Fruit fly (Drosophila melanogaster) whole organism, pupa: ENCODE measurements around the gene DIP1.

ENCODE experiments used
- CG10348 ChIP-seq: fragments of 200-800 bp; sonication (Bioruptor generic); IDR thresholded peaks from 2 replicates; pipeline ENCODE4 v1.3.6; 2022; ENCODE audit warnings: missing biosample characterization, missing genetic modification characterization
- CG12605 ChIP-seq: fragments of 200-800 bp; sonication (Bioruptor generic); IDR thresholded peaks from 2 replicates; pipeline ENCODE4 v1.3.6; 2022; ENCODE audit warnings: missing biosample characterization, missing genetic modification characterization
- CG13204 ChIP-seq: fragments of 200-800 bp; sonication (Bioruptor generic); optimal IDR thresholded peaks from 2 replicates; lab custom pipeline; 2018; ENCODE audit warnings: missing biosample characterization, mild to moderate bottlenecking, missing genetic modification characterization, moderate library complexity
- CG14655 ChIP-seq: fragments of 200-800 bp; sonication (Bioruptor generic); optimal IDR thresholded peaks from 3 replicates; lab custom pipeline; 2017; ENCODE audit warnings: mild to moderate bottlenecking, missing biosample characterization, missing genetic modification reagents, missing genetic modification characterization
- CG15710 ChIP-seq: fragments of 200-800 bp; sonication (Bioruptor generic); optimal IDR thresholded peaks from 2 replicates; lab custom pipeline; 2018; ENCODE audit warnings: missing biosample characterization, mild to moderate bottlenecking, missing genetic modification characterization, moderate library complexity
- CG17806 ChIP-seq: fragments of 200-800 bp; sonication (Bioruptor generic); optimal IDR thresholded peaks from 2 replicates; lab custom pipeline; 2018; ENCODE audit warnings: missing biosample characterization, mild to moderate bottlenecking, missing genetic modification characterization, moderate library complexity
- CG32121 ChIP-seq: fragments of 200-800 bp; sonication (Bioruptor generic); IDR thresholded peaks from 2 replicates; pipeline ENCODE4 v1.3.6; 2022; ENCODE audit warnings: missing biosample characterization, missing genetic modification characterization
- CG34367 ChIP-seq: fragments of 200-800 bp; sonication (Bioruptor generic); optimal IDR thresholded peaks from 2 replicates; lab custom pipeline; 2018; ENCODE audit warnings: missing biosample characterization, mild to moderate bottlenecking, missing genetic modification characterization
- CG4496 ChIP-seq: fragments of 200-800 bp; sonication (Bioruptor generic); IDR thresholded peaks from 3 replicates; pipeline ENCODE4 v1.3.6; 2022; ENCODE audit warnings: missing biosample characterization, missing genetic modification characterization
- CG8159 ChIP-seq: fragments of 200-800 bp; sonication (Bioruptor generic); optimal IDR thresholded peaks from 3 replicates; lab custom pipeline; 2018; ENCODE audit warnings: missing biosample characterization, mild to moderate bottlenecking, missing genetic modification characterization, moderate library complexity
- CG8301 ChIP-seq: fragments of 200-800 bp; sonication (Bioruptor generic); optimal IDR thresholded peaks from 2 replicates; lab custom pipeline; 2018; ENCODE audit warnings: missing biosample characterization, mild to moderate bottlenecking, missing genetic modification characterization
- CG9948 ChIP-seq: fragments of 200-800 bp; sonication (Bioruptor generic); optimal IDR thresholded peaks from 2 replicates; lab custom pipeline; 2018; ENCODE audit warnings: missing biosample characterization, mild to moderate bottlenecking, missing genetic modification characterization, moderate library complexity
- D1 ChIP-seq: fragments of 200-800 bp; sonication (Bioruptor generic); optimal IDR thresholded peaks from 2 replicates; lab custom pipeline; 2018; ENCODE audit warnings: missing biosample characterization, mild to moderate bottlenecking, missing genetic modification characterization, moderate library complexity
- EcR ChIP-seq: fragments of 200-800 bp; sonication (Bioruptor generic); optimal IDR thresholded peaks from 3 replicates; lab custom pipeline; 2019; ENCODE audit warnings: missing biosample characterization, missing genetic modification characterization, mild to moderate bottlenecking, moderate library complexity, missing genetic modification reagents
- Ets98B ChIP-seq: fragments of 200-800 bp; sonication (Bioruptor generic); IDR thresholded peaks from 2 replicates; pipeline ENCODE4 v1.3.6; 2022; ENCODE audit warnings: missing biosample characterization, missing genetic modification characterization
- Pif1A ChIP-seq: fragments of 200-800 bp; sonication (Bioruptor generic); optimal IDR thresholded peaks from 3 replicates; lab custom pipeline; 2016; ENCODE audit warnings: missing biosample characterization, missing genetic modification characterization
- Pif1B ChIP-seq: fragments of 200-800 bp; sonication (Bioruptor generic); optimal IDR thresholded peaks from 3 replicates; lab custom pipeline; 2016; ENCODE audit warnings: missing biosample characterization, missing genetic modification characterization
- Snoo ChIP-seq: fragments of 200-800 bp; sonication (Bioruptor generic); optimal IDR thresholded peaks from 3 replicates; lab custom pipeline; 2017; ENCODE audit warnings: missing biosample characterization, mild to moderate bottlenecking, missing genetic modification characterization, inconsistent platforms
- fd96Ca ChIP-seq: fragments of 200-800 bp; sonication (Bioruptor generic); IDR thresholded peaks from 3 replicates; pipeline ENCODE4 v1.3.6; 2022; ENCODE audit warnings: missing biosample characterization, missing genetic modification characterization
- gl ChIP-seq: fragments of 200-800 bp; sonication (Bioruptor generic); optimal IDR thresholded peaks from 2 replicates; lab custom pipeline; 2018; ENCODE audit warnings: missing biosample characterization, mild to moderate bottlenecking, missing genetic modification characterization
- rn ChIP-seq: fragments of 200-800 bp; sonication (Bioruptor generic); IDR thresholded peaks from 2 replicates; pipeline ENCODE4 v1.3.6; 2022; ENCODE audit warnings: missing biosample characterization, missing genetic modification characterization

Gene DIP1

DNA sequence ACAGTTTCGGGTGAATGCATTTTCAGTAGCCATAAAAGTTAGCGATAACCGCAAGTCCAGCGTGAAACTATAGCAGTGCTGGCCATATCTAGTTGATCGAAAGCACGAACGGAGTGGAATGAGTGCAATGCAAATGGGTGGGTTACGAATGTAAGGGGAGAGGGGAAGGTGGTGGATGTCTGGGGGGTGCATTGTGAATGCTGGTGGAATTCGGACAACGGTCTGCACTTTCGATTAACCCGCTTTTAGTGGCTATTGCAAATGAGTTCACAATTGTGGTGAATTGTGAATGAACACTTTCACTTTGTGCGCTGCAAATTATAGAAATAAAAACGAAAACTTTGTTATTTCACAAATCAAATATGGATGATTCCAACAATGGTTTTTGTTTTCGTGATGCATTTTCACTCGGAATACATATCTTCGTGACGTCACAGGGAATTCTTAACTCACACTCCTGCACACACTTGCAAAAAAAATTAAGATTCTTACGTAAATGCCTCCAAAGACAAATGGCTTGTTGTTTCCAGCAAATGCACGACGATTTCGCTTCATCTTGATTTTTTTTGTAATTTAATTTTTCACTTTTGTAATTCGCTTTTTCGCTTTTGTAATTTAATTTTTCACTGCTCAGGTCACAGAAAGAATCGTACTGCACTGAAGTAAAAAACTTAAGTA lies at the start of gene DIP1:
Gene DIP1 (minus strand): TSS at position 667 of the 678 bp plus-strand sequence.
- TF ChIP-seq D1 (tag; lab: Kevin White, UChicago) = peak; percentile 9
- TF ChIP-seq gl (tag; lab: Kevin White, UChicago) = no peak
- TF ChIP-seq CG4496 (GFP tag; lab: Robert Waterston, UW) = no peak; the same call in 2 of the 3 replicates
- TF ChIP-seq CG8301 (tag; lab: Kevin White, UChicago) = peak; percentile 53
- TF ChIP-seq rn = no peak
- peak; percentile 60 for TF ChIP-seq CG32121
- peak; percentile 74 for TF ChIP-seq Pif1A
- TF ChIP-seq CG34367 = peak; percentile 39
- peak; percentile 50 for TF ChIP-seq Snoo (tag; lab: Kevin White, UChicago)
- no peak for TF ChIP-seq CG13204
- peak; percentile 58 for TF ChIP-seq Ets98B (GFP tag; lab: Robert Waterston, UW)
- TF ChIP-seq CG8159 (tag; lab: Kevin White, UChicago) = peak; percentile 44
- no peak for TF ChIP-seq CG10348 (GFP tag; lab: Robert Waterston, UW)
- TF ChIP-seq CG15710 = peak; percentile 40
- TF ChIP-seq fd96Ca (GFP tag; lab: Robert Waterston, UW) = no peak; the same call in 2 of the 3 replicates
- TF ChIP-seq CG17806 (tag; lab: Kevin White, UChicago) = peak; percentile 72
- peak; percentile 22 for TF ChIP-seq EcR (GFP tag; lab: Kevin White, UChicago)
- TF ChIP-seq CG9948 (tag; lab: Kevin White, UChicago) = peak; percentile 67
- TF ChIP-seq Pif1B (GFP tag; lab: Kevin White, UChicago) = peak; percentile 76
- TF ChIP-seq CG14655 (GFP tag; lab: Kevin White, UChicago) = peak; percentile 49
- TF ChIP-seq CG12605 (GFP tag; lab: Robert Waterston, UW) = peak; percentile 27; the same call in 1 of the 2 replicates

DNA sequence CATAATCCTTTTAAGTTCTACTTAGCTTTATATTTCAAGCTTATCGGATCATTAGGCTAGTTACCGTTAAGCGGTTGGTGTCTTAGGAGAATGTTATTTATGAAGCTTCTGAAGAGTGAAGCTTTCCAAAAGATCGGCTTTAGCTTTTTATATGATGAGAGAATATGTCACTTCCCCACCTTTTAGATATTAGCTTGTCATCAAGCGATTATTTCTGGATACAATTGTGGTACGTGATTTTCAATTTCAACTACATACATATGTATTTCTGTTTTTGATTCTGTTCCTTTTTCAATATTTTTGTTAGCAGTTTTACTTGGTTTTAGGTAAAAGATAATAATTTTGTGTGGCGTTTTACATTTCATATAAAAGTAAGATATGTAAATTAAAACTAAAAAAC lies 2.9 kb upstream of the DIP1 start:
- TF ChIP-seq CG34367 = no peak
- TF ChIP-seq Snoo (tag; lab: Kevin White, UChicago) = no peak
- TF ChIP-seq CG10348 (GFP tag; lab: Robert Waterston, UW) = no peak
- TF ChIP-seq CG8159 (tag; lab: Kevin White, UChicago) = no peak
- TF ChIP-seq CG32121 = no peak
- no peak for TF ChIP-seq CG8301 (tag; lab: Kevin White, UChicago)
- no peak for TF ChIP-seq gl (tag; lab: Kevin White, UChicago)
- TF ChIP-seq Pif1B (GFP tag; lab: Kevin White, UChicago) = no peak
- TF ChIP-seq fd96Ca (GFP tag; lab: Robert Waterston, UW) = no peak
- no peak for TF ChIP-seq CG14655 (GFP tag; lab: Kevin White, UChicago)
- TF ChIP-seq CG17806 (tag; lab: Kevin White, UChicago) = no peak
- TF ChIP-seq rn = no peak
- no peak for TF ChIP-seq EcR (GFP tag; lab: Kevin White, UChicago)

DNA sequence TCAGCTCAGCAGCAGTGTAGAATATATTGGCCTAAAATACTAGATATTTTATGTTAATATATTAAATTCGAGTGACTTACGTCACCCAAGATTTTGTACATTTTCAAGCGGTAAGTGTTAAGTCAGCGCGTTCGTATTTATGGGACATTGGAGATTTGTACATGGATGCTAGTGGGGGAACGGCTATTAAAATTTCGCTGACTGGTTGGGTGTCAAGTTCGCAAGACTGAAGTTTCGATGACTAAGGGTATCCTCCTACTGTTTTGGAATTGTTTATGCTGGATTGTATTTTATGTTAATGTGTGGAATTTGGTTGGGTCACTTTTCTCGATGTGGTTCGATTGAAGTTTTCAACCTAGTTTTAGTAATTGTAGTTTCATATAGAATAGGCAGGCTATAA lies 2.3 kb upstream of the DIP1 start:
- no peak for TF ChIP-seq CG12605 (GFP tag; lab: Robert Waterston, UW)
- no peak for TF ChIP-seq CG14655 (GFP tag; lab: Kevin White, UChicago)
- no peak for TF ChIP-seq CG10348 (GFP tag; lab: Robert Waterston, UW)
- TF ChIP-seq Snoo (tag; lab: Kevin White, UChicago) = no peak
- no peak for TF ChIP-seq fd96Ca (GFP tag; lab: Robert Waterston, UW)
- no peak for TF ChIP-seq Pif1A
- TF ChIP-seq D1 (tag; lab: Kevin White, UChicago) = no peak
- no peak for TF ChIP-seq CG15710
- no peak for TF ChIP-seq rn
- no peak for TF ChIP-seq CG8159 (tag; lab: Kevin White, UChicago)
- no peak for TF ChIP-seq gl (tag; lab: Kevin White, UChicago)
- no peak for TF ChIP-seq EcR (GFP tag; lab: Kevin White, UChicago)
- no peak for TF ChIP-seq CG4496 (GFP tag; lab: Robert Waterston, UW)
- no peak for TF ChIP-seq CG8301 (tag; lab: Kevin White, UChicago)
- no peak for TF ChIP-seq Pif1B (GFP tag; lab: Kevin White, UChicago)
- TF ChIP-seq CG9948 (tag; lab: Kevin White, UChicago) = no peak
- TF ChIP-seq CG34367 = no peak
- TF ChIP-seq CG17806 (tag; lab: Kevin White, UChicago) = no peak
- no peak for TF ChIP-seq CG32121
- TF ChIP-seq, all 21 proteins: peak for 0

- TF ChIP-seq CG32121 (no peak), D1 (tag; lab: Kevin White, UChicago) (no peak), EcR (GFP tag; lab: Kevin White, UChicago) (no peak), rn (no peak), CG17806 (tag; lab: Kevin White, UChicago) (peak; percentile 47), CG8159 (tag; lab: Kevin White, UChicago) (peak; percentile 65), CG4496 (GFP tag; lab: Robert Waterston, UW) (no peak), Pif1B (GFP tag; lab: Kevin White, UChicago) (peak; percentile 59), CG34367 (peak; percentile 35), CG12605 (GFP tag; lab: Robert Waterston, UW) (no peak), CG14655 (GFP tag; lab: Kevin White, UChicago) (peak; percentile 74), CG9948 (tag; lab: Kevin White, UChicago) (no peak), CG13204 (no peak), Pif1A (peak; percentile 57), CG8301 (tag; lab: Kevin White, UChicago) (peak; percentile 65), Snoo (tag; lab: Kevin White, UChicago) (no peak), fd96Ca (GFP tag; lab: Robert Waterston, UW) (no peak), Ets98B (GFP tag; lab: Robert Waterston, UW) (peak; percentile 39; the same call in 1 of the 2 replicates), CG15710 (peak; percentile 31), CG10348 (GFP tag; lab: Robert Waterston, UW) (no peak), gl (tag; lab: Kevin White, UChicago) (no peak)
These were observed 1.5 kb upstream of the DIP1 start for dm6 chrX:21631452-21631851.
